Fruit fly (Drosophila melanogaster) whole organism, pupa: Measurements from ENCODE around the gene CG46467.

Experiments
- CG12605 ChIP-seq: fragments of 200-800 bp; sonication (Bioruptor generic); IDR thresholded peaks from 2 replicates; pipeline ENCODE4 v1.3.6; 2022; ENCODE audit warnings: missing biosample characterization, missing genetic modification characterization
- CG15710 ChIP-seq: fragments of 200-800 bp; sonication (Bioruptor generic); optimal IDR thresholded peaks from 2 replicates; lab custom pipeline; 2018; ENCODE audit warnings: missing biosample characterization, mild to moderate bottlenecking, missing genetic modification characterization, moderate library complexity
- CG17806 ChIP-seq: fragments of 200-800 bp; sonication (Bioruptor generic); optimal IDR thresholded peaks from 2 replicates; lab custom pipeline; 2018; ENCODE audit warnings: missing biosample characterization, mild to moderate bottlenecking, missing genetic modification characterization, moderate library complexity
- CG32121 ChIP-seq: fragments of 200-800 bp; sonication (Bioruptor generic); IDR thresholded peaks from 2 replicates; pipeline ENCODE4 v1.3.6; 2022; ENCODE audit warnings: missing biosample characterization, missing genetic modification characterization
- CG34367 ChIP-seq: fragments of 200-800 bp; sonication (Bioruptor generic); optimal IDR thresholded peaks from 2 replicates; lab custom pipeline; 2018; ENCODE audit warnings: missing biosample characterization, mild to moderate bottlenecking, missing genetic modification characterization
- CG8301 ChIP-seq: fragments of 200-800 bp; sonication (Bioruptor generic); optimal IDR thresholded peaks from 2 replicates; lab custom pipeline; 2018; ENCODE audit warnings: missing biosample characterization, mild to moderate bottlenecking, missing genetic modification characterization
- CG9948 ChIP-seq: fragments of 200-800 bp; sonication (Bioruptor generic); optimal IDR thresholded peaks from 2 replicates; lab custom pipeline; 2018; ENCODE audit warnings: missing biosample characterization, mild to moderate bottlenecking, missing genetic modification characterization, moderate library complexity
- EcR ChIP-seq: fragments of 200-800 bp; sonication (Bioruptor generic); optimal IDR thresholded peaks from 3 replicates; lab custom pipeline; 2019; ENCODE audit warnings: missing biosample characterization, missing genetic modification characterization, mild to moderate bottlenecking, moderate library complexity, missing genetic modification reagents
- Ets98B ChIP-seq: fragments of 200-800 bp; sonication (Bioruptor generic); IDR thresholded peaks from 2 replicates; pipeline ENCODE4 v1.3.6; 2022; ENCODE audit warnings: missing biosample characterization, missing genetic modification characterization
- Pif1A ChIP-seq: fragments of 200-800 bp; sonication (Bioruptor generic); optimal IDR thresholded peaks from 3 replicates; lab custom pipeline; 2016; ENCODE audit warnings: missing biosample characterization, missing genetic modification characterization
- Pif1B ChIP-seq: fragments of 200-800 bp; sonication (Bioruptor generic); optimal IDR thresholded peaks from 3 replicates; lab custom pipeline; 2016; ENCODE audit warnings: missing biosample characterization, missing genetic modification characterization
- Snoo ChIP-seq: fragments of 200-800 bp; sonication (Bioruptor generic); optimal IDR thresholded peaks from 3 replicates; lab custom pipeline; 2017; ENCODE audit warnings: missing biosample characterization, mild to moderate bottlenecking, missing genetic modification characterization, inconsistent platforms
- gl ChIP-seq: fragments of 200-800 bp; sonication (Bioruptor generic); optimal IDR thresholded peaks from 2 replicates; lab custom pipeline; 2018; ENCODE audit warnings: missing biosample characterization, mild to moderate bottlenecking, missing genetic modification characterization
- rn ChIP-seq: fragments of 200-800 bp; sonication (Bioruptor generic); IDR thresholded peaks from 2 replicates; pipeline ENCODE4 v1.3.6; 2022; ENCODE audit warnings: missing biosample characterization, missing genetic modification characterization

- TF ChIP-seq CG12605 (GFP tag; lab: Robert Waterston, UW) (no peak), CG32121 (GFP tag; lab: Robert Waterston, UW) (no peak), CG17806 (no peak), CG8301 (tag; lab: Kevin White, UChicago) (no peak), Ets98B (GFP tag; lab: Robert Waterston, UW) (no peak), CG9948 (no peak), CG15710 (no peak), CG34367 (tag; lab: Kevin White, UChicago) (no peak), Pif1B (GFP tag; lab: Kevin White, UChicago) (no peak), Pif1A (no peak), Snoo (tag; lab: Kevin White, UChicago) (no peak), gl (no peak), EcR (GFP tag; lab: Kevin White, UChicago) (no peak), rn (GFP tag; lab: Robert Waterston, UW) (no peak)
These were observed 16.7 kb upstream of the CG46467 start for dm6 chr3R:9857785-9858184.
